Worm (Caenorhabditis elegans) whole organism, mixed stage, embryonic: ENCODE data around the gene F32F2.4.

Experiments used
- M03D4.4 ChIP-seq: sonication (generic microtip); optimal IDR thresholded peaks from 2 replicates; lab custom pipeline; 2017; ENCODE audit warnings: mild to moderate bottlenecking, missing genetic modification characterization, missing compliant biosample characterization
- bed-3 ChIP-seq: fragments of 200-800 bp; sonication (Bioruptor generic); optimal IDR thresholded peaks from 3 replicates; lab custom pipeline; 2018; ENCODE audit warnings: mild to moderate bottlenecking, missing genetic modification characterization, moderate library complexity, missing compliant biosample characterization
- blmp-1 ChIP-seq: fragments of 150-350 bp; optimal IDR thresholded peaks from 2 replicates; lab custom pipeline; 2014; ENCODE audit warnings: missing biosample characterization, missing genetic modification characterization
- ceh-39 ChIP-seq: fragments of 150-350 bp; optimal IDR thresholded peaks from 2 replicates; lab custom pipeline; 2014; ENCODE audit warnings: missing biosample characterization, missing genetic modification characterization
- drap-1 ChIP-seq: fragments of 200-800 bp; sonication (Bioruptor generic); optimal IDR thresholded peaks from 3 replicates; lab custom pipeline; 2018; ENCODE audit warnings: mild to moderate bottlenecking, missing genetic modification characterization, missing compliant biosample characterization
- elt-3 ChIP-seq: fragments of 150-350 bp; optimal IDR thresholded peaks from 2 replicates; lab custom pipeline; 2014; ENCODE audit warnings: missing biosample characterization, missing genetic modification characterization
- flh-1 ChIP-seq: fragments of 200-800 bp; sonication (Bioruptor generic); optimal IDR thresholded peaks from 2 replicates; lab custom pipeline; 2018; ENCODE audit warnings: mild to moderate bottlenecking, missing genetic modification characterization, moderate library complexity, missing compliant biosample characterization
- ham-2 ChIP-seq: fragments of 200-800 bp; sonication (Bioruptor generic); optimal IDR thresholded peaks from 2 replicates; lab custom pipeline; 2018; ENCODE audit warnings: mild to moderate bottlenecking, missing genetic modification characterization, missing compliant biosample characterization
- hlh-1 ChIP-seq: fragments of 150-350 bp; optimal IDR thresholded peaks from 2 replicates; lab custom pipeline; 2014; ENCODE audit warnings: missing biosample characterization, missing genetic modification reagents, missing genetic modification characterization
- lin-13 ChIP-seq: fragments of 150-350 bp; optimal IDR thresholded peaks from 2 replicates; lab custom pipeline; 2014; ENCODE audit warnings: missing biosample characterization, missing genetic modification characterization
- lin-32 ChIP-seq: fragments of 200-800 bp; sonication (Bioruptor generic); optimal IDR thresholded peaks from 2 replicates; lab custom pipeline; 2018; ENCODE audit warnings: mild to moderate bottlenecking, missing genetic modification characterization, missing compliant biosample characterization
- lsy-2 ChIP-seq: fragments of 150-350 bp; optimal IDR thresholded peaks from 2 replicates; lab custom pipeline; 2014; ENCODE audit warnings: missing biosample characterization, missing genetic modification characterization
- mab-5 ChIP-seq: fragments of 150-350 bp; optimal IDR thresholded peaks from 2 replicates; lab custom pipeline; 2014; ENCODE audit warnings: missing biosample characterization, missing genetic modification characterization
- mep-1 ChIP-seq: fragments of 150-350 bp; optimal IDR thresholded peaks from 2 replicates; lab custom pipeline; 2017; ENCODE audit warnings: missing biosample characterization, missing genetic modification reagents, missing genetic modification characterization, inconsistent platforms
- mls-2 ChIP-seq: sonication (generic microtip); optimal IDR thresholded peaks from 2 replicates; lab custom pipeline; 2016; ENCODE audit warnings: mild to moderate bottlenecking, missing genetic modification characterization, moderate library complexity, missing compliant biosample characterization
- nhr-12 ChIP-seq: fragments of 150-350 bp; optimal IDR thresholded peaks from 2 replicates; lab custom pipeline; 2014; ENCODE audit warnings: missing biosample characterization, missing genetic modification characterization
- nhr-237 ChIP-seq: fragments of 150-350 bp; optimal IDR thresholded peaks from 2 replicates; lab custom pipeline; 2014; ENCODE audit warnings: missing biosample characterization, missing genetic modification characterization
- nhr-28 ChIP-seq: fragments of 150-350 bp; optimal IDR thresholded peaks from 2 replicates; lab custom pipeline; 2014; ENCODE audit warnings: missing biosample characterization, missing genetic modification characterization
- nhr-76 ChIP-seq: sonication (generic microtip); optimal IDR thresholded peaks from 2 replicates; lab custom pipeline; 2017; ENCODE audit warnings: missing biosample characterization, missing genetic modification characterization
- pha-4 ChIP-seq: fragments of 150-350 bp; optimal IDR thresholded peaks from 2 replicates; lab custom pipeline; 2018; ENCODE audit warnings: missing biosample characterization, missing genetic modification reagents, missing genetic modification characterization
- sem-2 ChIP-seq: fragments of 200-800 bp; sonication (Bioruptor generic); optimal IDR thresholded peaks from 2 replicates; lab custom pipeline; 2018; ENCODE audit warnings: mild to moderate bottlenecking, missing genetic modification characterization, missing compliant biosample characterization
- snpc-4 ChIP-seq: fragments of 150-350 bp; optimal IDR thresholded peaks from 2 replicates; lab custom pipeline; 2014; ENCODE audit warnings: missing biosample characterization, missing genetic modification characterization
- sptf-1 ChIP-seq: sonication (generic microtip); optimal IDR thresholded peaks from 2 replicates; lab custom pipeline; 2017; ENCODE audit warnings: mild to moderate bottlenecking, missing genetic modification characterization, moderate library complexity, missing compliant biosample characterization
- tbx-8 ChIP-seq: fragments of 200-800 bp; sonication (Bioruptor generic); optimal IDR thresholded peaks from 2 replicates; lab custom pipeline; 2018; ENCODE audit warnings: mild to moderate bottlenecking, missing genetic modification characterization, moderate library complexity, missing compliant biosample characterization
- unc-120 ChIP-seq: sonication (generic microtip); optimal IDR thresholded peaks from 2 replicates; lab custom pipeline; 2017; ENCODE audit warnings: missing genetic modification characterization, missing compliant biosample characterization; ENCODE audit not compliant: poor library complexity, severe bottlenecking
- unc-39 ChIP-seq: fragments of 150-350 bp; optimal IDR thresholded peaks from 2 replicates; lab custom pipeline; 2014; ENCODE audit warnings: missing biosample characterization, missing genetic modification characterization
- unc-62 ChIP-seq: fragments of 150-350 bp; optimal IDR thresholded peaks from 2 replicates; lab custom pipeline; 2014; ENCODE audit warnings: missing biosample characterization, missing genetic modification reagents, missing genetic modification characterization
- zip-8 ChIP-seq: fragments of 150-350 bp; optimal IDR thresholded peaks from 2 replicates; lab custom pipeline; 2014; ENCODE audit warnings: missing biosample characterization, missing genetic modification characterization
- ztf-11 ChIP-seq: fragments of 150-350 bp; optimal IDR thresholded peaks from 2 replicates; lab custom pipeline; 2014; ENCODE audit warnings: missing biosample characterization, missing genetic modification characterization

Gene F32F2.4

DNA sequence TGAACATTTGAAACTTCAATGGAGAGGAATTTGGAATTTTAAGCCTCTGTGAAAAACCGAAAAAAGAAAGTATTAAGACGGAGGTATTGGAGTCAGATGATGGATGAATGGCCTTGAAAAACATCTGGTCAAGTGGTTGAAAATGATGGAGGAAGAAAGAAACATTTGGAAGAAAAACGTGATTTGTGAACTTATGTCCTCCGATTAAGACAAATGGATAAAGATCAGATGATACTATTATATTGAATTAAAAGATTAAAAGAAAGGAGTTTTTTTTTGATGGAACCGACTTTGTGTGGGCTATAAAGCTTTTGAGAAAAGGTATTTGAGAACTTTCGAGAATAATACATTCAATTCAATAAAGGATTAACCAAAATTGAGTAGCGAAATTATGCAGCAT lies 16.5 kb upstream of the F32F2.4 start:
- TF ChIP-seq M03D4.4 (tag; lab: Kevin White, UChicago) (no peak), hlh-1 (tag; lab: Kevin White, UChicago) (no peak)

ce11 chrV:13262781-13263318 lies 13.2 kb upstream of the F32F2.4 start:
- TF ChIP-seq blmp-1: no peak
- no peak for TF ChIP-seq nhr-76 (tag; lab: Kevin White, UChicago)
- no peak for TF ChIP-seq lin-13 (tag; lab: Kevin White, UChicago)
- no peak for TF ChIP-seq unc-39 (tag; lab: Kevin White, UChicago)
- TF ChIP-seq unc-62 (GFP tag; lab: Kevin White, UChicago): no peak
- no peak for TF ChIP-seq zip-8
- TF ChIP-seq M03D4.4 (tag; lab: Kevin White, UChicago): no peak
- no peak for TF ChIP-seq drap-1 (GFP tag; lab: Kevin White, UChicago)
- TF ChIP-seq nhr-12: no peak

- TF ChIP-seq lin-32 (GFP tag; lab: Kevin White, UChicago) (no peak), lin-13 (tag; lab: Kevin White, UChicago) (no peak), mab-5 (no peak), ham-2 (GFP tag; lab: Kevin White, UChicago) (no peak), unc-120 (tag; lab: Kevin White, UChicago) (no peak), ceh-39 (no peak), M03D4.4 (tag; lab: Kevin White, UChicago) (no peak), sem-2 (GFP tag; lab: Kevin White, UChicago) (no peak), hlh-1 (tag; lab: Kevin White, UChicago) (no peak), unc-62 (GFP tag; lab: Kevin White, UChicago) (no peak), elt-3 (no peak), nhr-76 (tag; lab: Kevin White, UChicago) (no peak), nhr-12 (no peak), pha-4 (tag; lab: Kevin White, UChicago) (no peak), nhr-237 (no peak), mep-1 (tag; lab: Kevin White, UChicago) (no peak), bed-3 (GFP tag; lab: Kevin White, UChicago) (no peak)
Observed at ce11 chrV:13264245-13264644, 11.8 kb upstream of the F32F2.4 start, which contains the start of gene zip-5. Gene zip-5, plus strand, starts transcription at chrV:13264545.

DNA sequence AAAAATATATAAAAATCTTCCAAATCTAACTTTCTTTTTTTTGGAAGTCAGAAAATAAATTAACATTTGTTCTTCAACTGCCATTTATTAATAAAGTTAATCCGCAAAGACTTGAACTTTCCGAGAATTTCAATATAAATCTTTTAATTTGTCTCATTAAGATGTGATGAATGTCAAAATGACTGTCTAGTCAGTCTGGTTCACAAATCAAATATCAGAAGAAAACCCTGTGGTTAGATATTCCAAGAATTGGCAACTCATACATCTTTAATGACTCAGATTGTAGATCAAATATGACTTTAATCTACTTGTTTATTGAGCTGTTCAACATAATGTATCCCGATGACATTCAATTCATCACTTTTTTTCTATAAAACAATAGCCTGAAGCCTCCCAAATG lies 10.4 kb upstream of the F32F2.4 start:
- TF ChIP-seq lin-13 (tag; lab: Kevin White, UChicago) (no peak), nhr-237 (no peak), ham-2 (GFP tag; lab: Kevin White, UChicago) (no peak)

- TF ChIP-seq nhr-12 (no peak), nhr-28 (no peak), sptf-1 (tag; lab: Kevin White, UChicago) (no peak), pha-4 (tag; lab: Kevin White, UChicago) (no peak), mls-2 (tag; lab: Kevin White, UChicago) (no peak), mab-5 (no peak), nhr-76 (tag; lab: Kevin White, UChicago) (no peak), lsy-2 (tag; lab: Kevin White, UChicago) (no peak)
Observed at ce11 chrV:13266630-13267029, 9.4 kb upstream of the F32F2.4 start.

- TF ChIP-seq mab-5 (no peak), flh-1 (GFP tag; lab: Kevin White, UChicago) (no peak), drap-1 (GFP tag; lab: Kevin White, UChicago) (no peak), nhr-76 (tag; lab: Kevin White, UChicago) (no peak), nhr-12 (no peak), snpc-4 (tag; lab: Kevin White, UChicago) (no peak), tbx-8 (GFP tag; lab: Kevin White, UChicago) (no peak), ztf-11 (tag; lab: Kevin White, UChicago) (no peak), ham-2 (GFP tag; lab: Kevin White, UChicago) (no peak), unc-120 (tag; lab: Kevin White, UChicago) (no peak), mls-2 (tag; lab: Kevin White, UChicago) (no peak), nhr-237 (no peak), lin-13 (tag; lab: Kevin White, UChicago) (no peak), hlh-1 (tag; lab: Kevin White, UChicago) (no peak), lin-32 (GFP tag; lab: Kevin White, UChicago) (no peak)
Observed at ce11 chrV:13268032-13268431, 8.0 kb upstream of the F32F2.4 start.
